Worm (Caenorhabditis elegans): ENCODE measurements around the gene T04F8.7.

- TF ChIP-seq ets-4 (GFP tag; optimal IDR thresholded peaks at IDR 0.05) (no peak), rpc-1 (optimal IDR thresholded peaks at IDR 0.05) (no peak), rpc-1 (tag; optimal IDR thresholded peaks at IDR 0.05) (no peak)
Measured at ce11 chrX:11720058-11720457, 39.3 kb upstream of the T04F8.7 start.

Measured in whole organism, young adult.